Worm (Caenorhabditis elegans) whole organism, young adult: ENCODE results near the gene C55B6.5.

ENCODE experiments used
- B0019.2 ChIP-seq: fragments of 200-800 bp; sonication (Bioruptor generic); conservative IDR thresholded peaks from 2 replicates; pipeline ENCODE4 v1.3.6; 2022; ENCODE audit warnings: missing genetic modification reagents, missing genetic modification characterization, missing compliant biosample characterization
- F10E7.11 ChIP-seq: sonication (generic microtip); optimal IDR thresholded peaks from 2 replicates; lab custom pipeline; 2017; ENCODE audit warnings: mild to moderate bottlenecking, missing genetic modification characterization, moderate library complexity, missing compliant biosample characterization
- F33H1.4 ChIP-seq: fragments of 200-800 bp; sonication (Bioruptor generic); IDR thresholded peaks from 2 replicates; pipeline ENCODE4 v1.3.6; 2022; ENCODE audit warnings: missing genetic modification reagents, missing genetic modification characterization, missing compliant biosample characterization
- F55B11.4 ChIP-seq: sonication (generic microtip); optimal IDR thresholded peaks from 2 replicates; lab custom pipeline; 2016; ENCODE audit warnings: missing compliant biosample characterization, missing genetic modification characterization, borderline replicate concordance; ENCODE audit not compliant: insufficient read depth
- F57A8.1 ChIP-seq: fragments of 200-800 bp; sonication (Bioruptor generic); optimal IDR thresholded peaks from 2 replicates; lab custom pipeline; 2018; ENCODE audit warnings: mild to moderate bottlenecking, missing genetic modification characterization, moderate library complexity, missing compliant biosample characterization
- Y95B8A.8 ChIP-seq: fragments of 200-800 bp; sonication (Bioruptor generic); IDR thresholded peaks from 2 replicates; pipeline ENCODE4 v1.3.6; 2022; ENCODE audit warnings: missing genetic modification reagents, missing genetic modification characterization, missing compliant biosample characterization
- akir-1 ChIP-seq: fragments of 200-800 bp; sonication (Bioruptor generic); optimal IDR thresholded peaks from 2 replicates; lab custom pipeline; 2018; ENCODE audit warnings: mild to moderate bottlenecking, missing genetic modification characterization, moderate library complexity, missing compliant biosample characterization
- cebp-1 ChIP-seq, 2 experiments: fragments of 200-800 bp in 1 of 2; sonication (Bioruptor generic) in 1 of 2; sonication (generic microtip) in 1 of 2; IDR thresholded peaks in 1 of 2; optimal IDR thresholded peaks in 1 of 2; 2 replicates each; pipeline versions ENCODE4 v1.3.6 to Lab custom; 2017 to 2022; ENCODE audit warnings: missing compliant biosample characterization in 2 of 2, missing genetic modification characterization in 2 of 2, mild to moderate bottlenecking in 1 of 2, missing genetic modification reagents in 1 of 2, moderate library complexity in 1 of 2
- ceh-58 ChIP-seq: fragments of 200-800 bp; sonication (Bioruptor generic); IDR thresholded peaks from 2 replicates; pipeline ENCODE4 v1.3.6; 2022; ENCODE audit warnings: missing genetic modification characterization, missing compliant biosample characterization
- ceh-91 ChIP-seq: fragments of 200-800 bp; sonication (Bioruptor generic); IDR thresholded peaks from 2 replicates; pipeline ENCODE4 v1.3.6; 2022; ENCODE audit warnings: missing genetic modification reagents, missing genetic modification characterization, missing compliant biosample characterization
- die-1 ChIP-seq: sonication (generic microtip); optimal IDR thresholded peaks from 2 replicates; lab custom pipeline; 2016; ENCODE audit warnings: missing genotype, mild to moderate bottlenecking, missing genetic modification characterization, missing compliant biosample characterization
- dox-1 ChIP-seq: fragments of 200-800 bp; sonication (Bioruptor generic); IDR thresholded peaks from 2 replicates; pipeline ENCODE4 v1.3.6; 2022; ENCODE audit warnings: missing genetic modification reagents, missing genetic modification characterization, missing compliant biosample characterization
- hlh-12 ChIP-seq: sonication (generic microtip); optimal IDR thresholded peaks from 2 replicates; lab custom pipeline; 2016; ENCODE audit warnings: missing genetic modification characterization, missing compliant biosample characterization
- hsf-1 ChIP-seq: fragments of 200-800 bp; sonication (Bioruptor generic); IDR thresholded peaks from 2 replicates; pipeline ENCODE4 v1.3.6; 2022; ENCODE audit warnings: missing genetic modification reagents, missing genetic modification characterization, missing compliant biosample characterization
- let-526 ChIP-seq: fragments of 200-800 bp; sonication (Bioruptor generic); IDR thresholded peaks from 2 replicates; pipeline ENCODE4 v1.3.6; 2022; ENCODE audit warnings: missing genetic modification reagents, missing genetic modification characterization, missing compliant biosample characterization
- let-607 ChIP-seq, 2 experiments: fragments of 200-800 bp in 1 of 2; sonication (Bioruptor generic) in 1 of 2; sonication (generic microtip) in 1 of 2; optimal IDR thresholded peaks; 2 replicates each; lab custom pipeline; 2016 to 2018; ENCODE audit warnings: mild to moderate bottlenecking in 2 of 2, missing compliant biosample characterization in 2 of 2, missing genetic modification characterization in 2 of 2, moderate library complexity in 2 of 2, missing genotype in 1 of 2
- lin-40 ChIP-seq: sonication (generic microtip); optimal IDR thresholded peaks from 2 replicates; lab custom pipeline; 2016; ENCODE audit warnings: missing genetic modification characterization, mild to moderate bottlenecking, missing compliant biosample characterization, missing genotype, missing genetic modification reagents
- madf-3 ChIP-seq: fragments of 200-800 bp; sonication (Bioruptor generic); IDR thresholded peaks from 2 replicates; pipeline ENCODE4 v1.3.6; 2022; ENCODE audit warnings: missing genetic modification reagents, missing genetic modification characterization, missing compliant biosample characterization
- nfya-1 ChIP-seq: sonication (generic microtip); optimal IDR thresholded peaks from 2 replicates; lab custom pipeline; 2017; ENCODE audit warnings: antibody characterized with exemption, missing compliant biosample characterization, missing genetic modification characterization, borderline replicate concordance; ENCODE audit not compliant: insufficient read depth
- nfya-2 ChIP-seq: fragments of 200-800 bp; sonication (Bioruptor generic); IDR thresholded peaks from 2 replicates; pipeline ENCODE4 v1.3.6; 2022; ENCODE audit warnings: missing genetic modification reagents, missing genetic modification characterization, missing compliant biosample characterization
- nfyb-1 ChIP-seq: fragments of 200-800 bp; sonication (Bioruptor generic); IDR thresholded peaks from 2 replicates; pipeline ENCODE4 v1.3.6; 2022; ENCODE audit warnings: missing genetic modification reagents, missing genetic modification characterization, missing compliant biosample characterization
- nhr-120 ChIP-seq: fragments of 200-800 bp; sonication (Bioruptor generic); IDR thresholded peaks from 2 replicates; pipeline ENCODE4 v1.3.6; 2022; ENCODE audit warnings: missing genetic modification characterization, missing compliant biosample characterization
- nhr-179 ChIP-seq: sonication (generic microtip); optimal IDR thresholded peaks from 2 replicates; lab custom pipeline; 2016; ENCODE audit warnings: mild to moderate bottlenecking, missing genetic modification characterization, missing compliant biosample characterization
- nhr-80 ChIP-seq: sonication (generic microtip); optimal IDR thresholded peaks from 2 replicates; lab custom pipeline; 2016; ENCODE audit warnings: missing genetic modification characterization, missing compliant biosample characterization
- rec-8 ChIP-seq, 2 experiments: sonication (generic microtip); optimal IDR thresholded peaks; 2 replicates each; lab custom pipeline; 2016; ENCODE audit warnings: mild to moderate bottlenecking in 2 of 2, missing genetic modification characterization in 2 of 2, missing genetic modification reagents in 2 of 2, missing genotype in 2 of 2, missing biosample characterization in 1 of 2, missing compliant biosample characterization in 1 of 2, moderate library complexity in 1 of 2
- repo-1 ChIP-seq: sonication (generic microtip); optimal IDR thresholded peaks from 2 replicates; lab custom pipeline; 2017; ENCODE audit warnings: mild to moderate bottlenecking, missing genetic modification characterization, missing compliant biosample characterization
- rpc-1 ChIP-seq, 2 experiments: fragments of 150-350 bp in 1 of 2; sonication (generic microtip) in 1 of 2; optimal IDR thresholded peaks; 2 replicates each; lab custom pipeline; 2014 to 2018; ENCODE audit warnings: missing biosample characterization in 1 of 2, missing genetic modification characterization in 1 of 2, missing genetic modification reagents in 1 of 2, missing genotype in 1 of 2
- snpc-4 ChIP-seq, 5 experiments: fragments of 150-350 bp in 1 of 5; sonication (generic microtip) in 4 of 5; optimal IDR thresholded peaks; 2 replicates each; lab custom pipeline; 2014 to 2018; ENCODE audit warnings: missing genetic modification characterization in 5 of 5, missing biosample characterization in 3 of 5, antibody characterized with exemption in 2 of 5, mild to moderate bottlenecking in 2 of 5, missing compliant biosample characterization in 2 of 5, missing genotype in 2 of 5, moderate library complexity in 2 of 5, missing genetic modification reagents in 1 of 5
- somi-1 ChIP-seq: fragments of 200-800 bp; sonication (Bioruptor generic); optimal IDR thresholded peaks from 2 replicates; lab custom pipeline; 2018; ENCODE audit warnings: mild to moderate bottlenecking, missing genetic modification characterization, missing compliant biosample characterization
- sptf-2 ChIP-seq: fragments of 200-800 bp; sonication (Bioruptor generic); optimal IDR thresholded peaks from 2 replicates; lab custom pipeline; 2018; ENCODE audit warnings: mild to moderate bottlenecking, missing genetic modification characterization, missing compliant biosample characterization
- tbx-9 ChIP-seq: sonication (generic microtip); optimal IDR thresholded peaks from 2 replicates; lab custom pipeline; 2016; ENCODE audit warnings: borderline replicate concordance, missing genetic modification characterization, inconsistent platforms, missing compliant biosample characterization
- tlf-1 ChIP-seq: fragments of 200-800 bp; sonication (Bioruptor generic); optimal IDR thresholded peaks from 2 replicates; lab custom pipeline; 2018; ENCODE audit warnings: mild to moderate bottlenecking, missing genetic modification characterization, missing compliant biosample characterization
- unc-62 ChIP-seq: fragments of 150-350 bp; optimal IDR thresholded peaks from 2 replicates; lab custom pipeline; 2014; ENCODE audit warnings: missing biosample characterization, missing genetic modification reagents, missing genetic modification characterization
- zfh-2 ChIP-seq: fragments of 200-800 bp; sonication (Bioruptor generic); conservative IDR thresholded peaks from 2 replicates; pipeline ENCODE4 v1.3.6; 2022; ENCODE audit warnings: missing genetic modification reagents, missing genetic modification characterization, missing compliant biosample characterization
- ztf-18 ChIP-seq: sonication (generic microtip); optimal IDR thresholded peaks from 2 replicates; lab custom pipeline; 2016; ENCODE audit warnings: missing genotype, mild to moderate bottlenecking, missing genetic modification characterization, missing compliant biosample characterization
- ztf-26 ChIP-seq: sonication (generic microtip); optimal IDR thresholded peaks from 2 replicates; lab custom pipeline; 2017; ENCODE audit warnings: missing genetic modification characterization, missing compliant biosample characterization
- ztf-3 ChIP-seq: fragments of 200-800 bp; sonication (Bioruptor generic); optimal IDR thresholded peaks from 2 replicates; lab custom pipeline; 2018; ENCODE audit warnings: mild to moderate bottlenecking, missing genetic modification characterization, missing compliant biosample characterization
- ztf-6 ChIP-seq: fragments of 200-800 bp; sonication (Bioruptor generic); IDR thresholded peaks from 2 replicates; pipeline ENCODE4 v1.3.6; 2022; ENCODE audit warnings: missing genetic modification reagents, missing genetic modification characterization, missing compliant biosample characterization

Gene C55B6.5

ce11 chrX:7242878-7243277 lies 37.8 kb upstream of the C55B6.5 start, which contains the start of gene F46H5.7:
TSS of gene F46H5.7 (minus strand) at chrX:7242983.
- peak; percentile 49; the same call in 1 of the 2 replicates for TF ChIP-seq dox-1 (GFP tag; lab: Robert Waterston, UW)
- TF ChIP-seq sptf-2: no peak
- no peak for TF ChIP-seq cebp-1 (GFP tag; IDR thresholded peaks at IDR 0.05; lab: Robert Waterston, UW)
- peak; percentile 44 for TF ChIP-seq cebp-1 (tag; optimal IDR thresholded peaks at IDR 0.05; lab: Kevin White, UChicago)
- no peak for TF ChIP-seq rec-8 (tag; optimal IDR thresholded peaks at IDR 0.05; lab: Kevin White, UChicago)
- no peak for TF ChIP-seq ceh-91
- no peak for TF ChIP-seq repo-1 (tag; lab: Kevin White, UChicago)
- TF ChIP-seq unc-62 (GFP tag; lab: Kevin White, UChicago): no peak
- no peak for TF ChIP-seq tlf-1
- no peak for TF ChIP-seq nhr-179 (tag; lab: Kevin White, UChicago)
- TF ChIP-seq die-1: no peak
- TF ChIP-seq hsf-1 (GFP tag; lab: Robert Waterston, UW): no peak
- TF ChIP-seq nfya-2 (GFP tag; lab: Robert Waterston, UW): no peak
- TF ChIP-seq B0019.2 (GFP tag; lab: Robert Waterston, UW): 0 out of 2 replicates have a peak, but pooled peaks have one; percentile 2
- TF ChIP-seq hlh-12 (tag; lab: Kevin White, UChicago): no peak
- no peak for TF ChIP-seq ztf-6 (GFP tag; lab: Robert Waterston, UW)
- TF ChIP-seq nfyb-1 (GFP tag; lab: Robert Waterston, UW): peak; percentile 43; the same call in 1 of the 2 replicates
- TF ChIP-seq F10E7.11 (tag; lab: Kevin White, UChicago): no peak
- TF ChIP-seq F57A8.1 (GFP tag; lab: Kevin White, UChicago): no peak
- TF ChIP-seq ztf-18 (tag; lab: Kevin White, UChicago): no peak
- peak; percentile 82 for TF ChIP-seq nhr-80 (tag; lab: Kevin White, UChicago)
- TF ChIP-seq zfh-2 (GFP tag; lab: Robert Waterston, UW): peak; percentile 92
- peak; percentile 25 to 31 for TF ChIP-seq let-607 (tag; optimal IDR thresholded peaks at IDR 0.05; lab: Kevin White, UChicago)

- no peak for TF ChIP-seq ceh-58
- no peak for TF ChIP-seq Y95B8A.8 (GFP tag; lab: Robert Waterston, UW)
- TF ChIP-seq dox-1 (GFP tag; lab: Robert Waterston, UW): no peak
- peak; percentile 15 for TF ChIP-seq lin-40 (tag; lab: Kevin White, UChicago)
- no peak for TF ChIP-seq akir-1 (GFP tag; lab: Kevin White, UChicago)
- TF ChIP-seq somi-1 (GFP tag; lab: Kevin White, UChicago): no peak
- TF ChIP-seq tbx-9 (tag; lab: Kevin White, UChicago): no peak
- TF ChIP-seq ztf-26 (tag; lab: Kevin White, UChicago): peak; percentile 52
Observed at ce11 chrX:7242119-7242518, 37.0 kb upstream of the C55B6.5 start.

ce11 chrX:7238562-7238961 lies 33.5 kb upstream of the C55B6.5 start, which contains the start of gene F46H5.3:
TSS of gene F46H5.3 (minus strand) at chrX:7238662.
- TF ChIP-seq snpc-4 (GFP tag; optimal IDR thresholded peaks at IDR 0.05; lab: Kevin White, UChicago): no peak
- TF ChIP-seq snpc-4 (tag; optimal IDR thresholded peaks at IDR 0.05; lab: Kevin White, UChicago): no peak
- TF ChIP-seq zfh-2 (GFP tag; lab: Robert Waterston, UW): no peak
- no peak for TF ChIP-seq F33H1.4 (GFP tag; lab: Robert Waterston, UW)
- no peak for TF ChIP-seq sptf-2
- TF ChIP-seq madf-3 (GFP tag; lab: Robert Waterston, UW): no peak
- no peak for TF ChIP-seq ztf-3
- TF ChIP-seq nhr-120 (GFP tag; lab: Robert Waterston, UW): no peak
- TF ChIP-seq rpc-1 (optimal IDR thresholded peaks at IDR 0.05; lab: Kevin White, UChicago): no peak
- no peak for TF ChIP-seq rpc-1 (tag; optimal IDR thresholded peaks at IDR 0.05; lab: Kevin White, UChicago)
- no peak for TF ChIP-seq let-526 (GFP tag; lab: Robert Waterston, UW)
- no peak for TF ChIP-seq ceh-58
- TF ChIP-seq nfya-1 (tag; lab: Kevin White, UChicago): no peak
- TF ChIP-seq F55B11.4 (tag; lab: Kevin White, UChicago): no peak
